Fruit fly (Drosophila melanogaster): ENCODE measurements around the gene CG6051.

dm6 chr3R:27181074-27181473, 30.2 kb upstream of the CG6051 start:
- no peak for TF ChIP-seq Jra (GFP tag; optimal IDR thresholded peaks at IDR 0.05)
- TF ChIP-seq foxo (GFP tag; optimal IDR thresholded peaks at IDR 0.05) = no peak
- no peak for TF ChIP-seq fru (GFP tag; optimal IDR thresholded peaks at IDR 0.05)
- TF ChIP-seq Hnf4 (GFP tag; optimal IDR thresholded peaks at IDR 0.05) = no peak
- no peak for TF ChIP-seq Dif (GFP tag; optimal IDR thresholded peaks at IDR 0.05; ENCODE audit: partially characterized antibody)
- TF ChIP-seq Rel (GFP tag; optimal IDR thresholded peaks at IDR 0.05) = no peak
- TF ChIP-seq Rel (tag; optimal IDR thresholded peaks at IDR 0.05) = no peak
- no peak for TF ChIP-seq usp (GFP tag; optimal IDR thresholded peaks at IDR 0.05)
- no peak for TF ChIP-seq h (GFP tag; optimal IDR thresholded peaks at IDR 0.05)
- TF ChIP-seq Abd-B (GFP tag; optimal IDR thresholded peaks at IDR 0.05) = no peak
- TF ChIP-seq lola (GFP tag; optimal IDR thresholded peaks at IDR 0.05) = no peak
- TF ChIP-seq pan (optimal IDR thresholded peaks at IDR 0.05) = no peak
- TF ChIP-seq rgr (GFP tag; optimal IDR thresholded peaks at IDR 0.05) = no peak
- no peak for TF ChIP-seq CG32264 (GFP tag; optimal IDR thresholded peaks at IDR 0.05)
- TF ChIP-seq Hr78 (GFP tag; optimal IDR thresholded peaks at IDR 0.05) = no peak

All from whole organism, wandering third instar larva.